Worm (Caenorhabditis elegans) whole organism, young adult: Measurements from ENCODE around the gene fbxb-104.
A peak's percentile ranks its signal among the peaks of the same experiment; 100 is the strongest.

Experiments
- B0035.1 ChIP-seq: sonication (generic microtip); optimal IDR thresholded peaks from 2 replicates; lab custom pipeline; 2016; ENCODE audit warnings: missing genetic modification characterization, mild to moderate bottlenecking, missing compliant biosample characterization, missing genotype, missing genetic modification reagents
- F10E7.11 ChIP-seq: sonication (generic microtip); optimal IDR thresholded peaks from 2 replicates; lab custom pipeline; 2017; ENCODE audit warnings: mild to moderate bottlenecking, missing genetic modification characterization, moderate library complexity, missing compliant biosample characterization
- F22D6.2 ChIP-seq: sonication (generic microtip); optimal IDR thresholded peaks from 2 replicates; lab custom pipeline; 2016; ENCODE audit warnings: mild to moderate bottlenecking, missing genetic modification characterization, missing compliant biosample characterization
- F33H1.4 ChIP-seq: fragments of 200-800 bp; sonication (Bioruptor generic); IDR thresholded peaks from 2 replicates; pipeline ENCODE4 v1.3.6; 2022; ENCODE audit warnings: missing genetic modification reagents, missing genetic modification characterization, missing compliant biosample characterization
- F39B2.1 ChIP-seq: fragments of 200-800 bp; sonication (Bioruptor generic); IDR thresholded peaks from 2 replicates; pipeline ENCODE4 v1.3.6; 2022; ENCODE audit warnings: missing genetic modification reagents, missing genetic modification characterization, missing compliant biosample characterization
- F57A8.1 ChIP-seq: fragments of 200-800 bp; sonication (Bioruptor generic); optimal IDR thresholded peaks from 2 replicates; lab custom pipeline; 2018; ENCODE audit warnings: mild to moderate bottlenecking, missing genetic modification characterization, moderate library complexity, missing compliant biosample characterization
- K11D2.4 ChIP-seq: fragments of 200-800 bp; sonication (Bioruptor generic); IDR thresholded peaks from 2 replicates; pipeline ENCODE4 v1.3.6; 2022; ENCODE audit warnings: missing genetic modification reagents, missing genetic modification characterization, missing compliant biosample characterization
- K12H6.12 ChIP-seq: fragments of 200-800 bp; sonication (Bioruptor generic); optimal IDR thresholded peaks from 2 replicates; lab custom pipeline; 2018; ENCODE audit warnings: mild to moderate bottlenecking, missing genetic modification characterization, missing compliant biosample characterization
- T07F8.4 ChIP-seq: sonication (generic microtip); optimal IDR thresholded peaks from 2 replicates; lab custom pipeline; 2016; ENCODE audit warnings: mild to moderate bottlenecking, missing genetic modification characterization, moderate library complexity, missing compliant biosample characterization
- Y67H2A.10 ChIP-seq: fragments of 200-800 bp; sonication (Bioruptor generic); conservative IDR thresholded peaks from 2 replicates; pipeline ENCODE4 v1.3.6; 2022; ENCODE audit warnings: missing genetic modification reagents, missing genetic modification characterization, missing compliant biosample characterization
- akir-1 ChIP-seq: fragments of 200-800 bp; sonication (Bioruptor generic); optimal IDR thresholded peaks from 2 replicates; lab custom pipeline; 2018; ENCODE audit warnings: mild to moderate bottlenecking, missing genetic modification characterization, moderate library complexity, missing compliant biosample characterization
- ama-1 ChIP-seq, 3 experiments: fragments of 150-350 bp in 1 of 3; sonication (generic microtip) in 2 of 3; optimal IDR thresholded peaks; 2 replicates each; lab custom pipeline; 2014 to 2018; ENCODE audit warnings: missing biosample characterization in 2 of 3, missing genetic modification characterization in 2 of 3, missing genetic modification reagents in 2 of 3
- attf-3 ChIP-seq: fragments of 200-800 bp; sonication (Bioruptor generic); conservative IDR thresholded peaks from 2 replicates; pipeline ENCODE4 v1.3.6; 2022; ENCODE audit warnings: missing genetic modification reagents, missing genetic modification characterization, missing compliant biosample characterization
- cebp-2 ChIP-seq: fragments of 200-800 bp; sonication (Bioruptor generic); IDR thresholded peaks from 2 replicates; pipeline ENCODE4 v1.3.6; 2022; ENCODE audit warnings: missing genetic modification characterization, missing compliant biosample characterization
- chd-7 ChIP-seq: sonication (generic microtip); optimal IDR thresholded peaks from 2 replicates; lab custom pipeline; 2016; ENCODE audit warnings: mild to moderate bottlenecking, missing genetic modification characterization, moderate library complexity, missing compliant biosample characterization
- dpff-1 ChIP-seq: sonication (generic microtip); optimal IDR thresholded peaks from 2 replicates; lab custom pipeline; 2017; ENCODE audit warnings: mild to moderate bottlenecking, missing genetic modification characterization, missing compliant biosample characterization
- dpl-1 ChIP-seq: fragments of 150-350 bp; optimal IDR thresholded peaks from 2 replicates; lab custom pipeline; 2014; ENCODE audit warnings: missing biosample characterization, missing genetic modification reagents, missing genetic modification characterization
- efl-1 ChIP-seq: fragments of 150-350 bp; optimal IDR thresholded peaks from 2 replicates; lab custom pipeline; 2014; ENCODE audit warnings: missing biosample characterization, missing genetic modification reagents, missing genetic modification characterization
- ekl-4 ChIP-seq: fragments of 200-800 bp; sonication (Bioruptor generic); IDR thresholded peaks from 2 replicates; pipeline ENCODE4 v1.3.6; 2022; ENCODE audit warnings: missing genetic modification reagents, missing genetic modification characterization, missing compliant biosample characterization
- him-1 ChIP-seq: sonication (generic microtip); optimal IDR thresholded peaks from 2 replicates; lab custom pipeline; 2016; ENCODE audit warnings: missing genotype, missing genetic modification reagents, missing genetic modification characterization, missing compliant biosample characterization
- hlh-26 ChIP-seq: fragments of 200-800 bp; sonication (Bioruptor generic); conservative IDR thresholded peaks from 2 replicates; pipeline ENCODE4 v1.3.6; 2022; ENCODE audit warnings: missing genetic modification reagents, missing genetic modification characterization, missing compliant biosample characterization
- hrde-1 ChIP-seq: sonication (generic microtip); optimal IDR thresholded peaks from 2 replicates; lab custom pipeline; 2016; ENCODE audit warnings: missing genetic modification characterization, mild to moderate bottlenecking, missing compliant biosample characterization, moderate library complexity, missing genotype, missing genetic modification reagents, borderline replicate concordance
- lin-35 ChIP-seq, 3 experiments: fragments of 150-350 bp in 2 of 3; sonication (generic microtip) in 1 of 3; optimal IDR thresholded peaks; 2 replicates each; lab custom pipeline; 2014 to 2018; ENCODE audit warnings: missing biosample characterization in 3 of 3, missing genetic modification characterization in 3 of 3, missing genetic modification reagents in 3 of 3
- lsl-1 ChIP-seq: fragments of 200-800 bp; sonication (Bioruptor generic); optimal IDR thresholded peaks from 2 replicates; lab custom pipeline; 2018; ENCODE audit warnings: mild to moderate bottlenecking, missing genetic modification characterization, moderate library complexity, missing compliant biosample characterization
- madf-6 ChIP-seq: fragments of 200-800 bp; sonication (Bioruptor generic); IDR thresholded peaks from 2 replicates; pipeline ENCODE4 v1.3.6; 2022; ENCODE audit warnings: missing genetic modification reagents, missing genetic modification characterization, missing compliant biosample characterization
- mel-28 ChIP-seq: sonication (generic microtip); optimal IDR thresholded peaks from 2 replicates; lab custom pipeline; 2016; ENCODE audit warnings: borderline replicate concordance, mild to moderate bottlenecking, missing genetic modification characterization, missing compliant biosample characterization
- mes-4 ChIP-seq: sonication (generic microtip); optimal IDR thresholded peaks from 2 replicates; lab custom pipeline; 2016; ENCODE audit warnings: missing genotype, missing genetic modification characterization, missing compliant biosample characterization
- nfyb-1 ChIP-seq: fragments of 200-800 bp; sonication (Bioruptor generic); IDR thresholded peaks from 2 replicates; pipeline ENCODE4 v1.3.6; 2022; ENCODE audit warnings: missing genetic modification reagents, missing genetic modification characterization, missing compliant biosample characterization
- sdz-38 ChIP-seq: sonication (generic microtip); optimal IDR thresholded peaks from 2 replicates; lab custom pipeline; 2016; ENCODE audit warnings: missing genotype, missing genetic modification characterization, missing compliant biosample characterization
- snpc-1.3 ChIP-seq: sonication (generic microtip); optimal IDR thresholded peaks from 2 replicates; lab custom pipeline; 2017; ENCODE audit warnings: missing genetic modification characterization, mild to moderate bottlenecking, missing compliant biosample characterization, antibody characterized with exemption, moderate library complexity, missing genotype, missing genetic modification reagents; ENCODE audit not compliant: insufficient read depth
- tlf-1 ChIP-seq: fragments of 200-800 bp; sonication (Bioruptor generic); optimal IDR thresholded peaks from 2 replicates; lab custom pipeline; 2018; ENCODE audit warnings: mild to moderate bottlenecking, missing genetic modification characterization, missing compliant biosample characterization
- unc-130 ChIP-seq: sonication (generic microtip); optimal IDR thresholded peaks from 2 replicates; lab custom pipeline; 2016; ENCODE audit warnings: missing genetic modification reagents, missing genetic modification characterization, missing compliant biosample characterization
- ztf-3 ChIP-seq: fragments of 200-800 bp; sonication (Bioruptor generic); optimal IDR thresholded peaks from 2 replicates; lab custom pipeline; 2018; ENCODE audit warnings: mild to moderate bottlenecking, missing genetic modification characterization, missing compliant biosample characterization

The fbxb-104 gene

DNA sequence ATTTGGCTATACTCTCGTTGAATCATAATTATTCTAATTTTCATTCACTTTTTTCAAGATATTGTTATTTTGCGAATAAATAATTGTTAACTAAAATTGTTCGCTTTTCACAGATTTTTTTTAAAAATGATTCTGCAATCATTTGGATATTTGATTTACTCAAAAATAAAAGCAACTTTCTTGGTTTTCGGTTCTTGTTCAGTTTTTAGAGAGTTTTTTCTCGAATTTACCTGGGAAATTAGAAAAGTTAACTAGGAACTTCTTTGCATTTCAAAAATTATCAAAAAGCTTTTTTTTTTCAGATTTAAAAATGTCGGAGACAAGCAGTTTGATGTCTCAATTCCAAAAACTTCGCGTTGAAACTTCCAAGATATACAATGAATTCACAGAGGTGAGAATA is 30.4 kb downstream of the fbxb-104 start, which contains the start of the genes C16C8.20 and gldi-6:
Gene C16C8.20 (plus strand): TSS at position 301 of the 400 bp plus-strand sequence.
Gene gldi-6 (plus strand): TSS at position 301 of the 400 bp plus-strand sequence.
- TF ChIP-seq attf-3 (no peak), cebp-2 (GFP tag; lab: Robert Waterston, UW) (no peak), K12H6.12 (tag; lab: Kevin White, UChicago) (no peak), nfyb-1 (GFP tag; lab: Robert Waterston, UW) (no peak), Y67H2A.10 (GFP tag; lab: Robert Waterston, UW) (no peak)

- peak; percentile 71 for TF ChIP-seq lsl-1 (GFP tag; lab: Kevin White, UChicago)
- no peak for TF ChIP-seq him-1
- peak; percentile 21; the same call in 1 of the 2 replicates for TF ChIP-seq madf-6 (GFP tag; lab: Robert Waterston, UW)
- TF ChIP-seq, all 124 proteins: peak for 2
These were observed 31.7 kb downstream of the fbxb-104 start, which contains the start of the genes C16C8.5 and C16C8.16 for ce11 chrII:3445285-3445806. C16C8.5 (minus strand) TSS chrII:3445385. C16C8.16 (plus strand) TSS chrII:3445756.

DNA sequence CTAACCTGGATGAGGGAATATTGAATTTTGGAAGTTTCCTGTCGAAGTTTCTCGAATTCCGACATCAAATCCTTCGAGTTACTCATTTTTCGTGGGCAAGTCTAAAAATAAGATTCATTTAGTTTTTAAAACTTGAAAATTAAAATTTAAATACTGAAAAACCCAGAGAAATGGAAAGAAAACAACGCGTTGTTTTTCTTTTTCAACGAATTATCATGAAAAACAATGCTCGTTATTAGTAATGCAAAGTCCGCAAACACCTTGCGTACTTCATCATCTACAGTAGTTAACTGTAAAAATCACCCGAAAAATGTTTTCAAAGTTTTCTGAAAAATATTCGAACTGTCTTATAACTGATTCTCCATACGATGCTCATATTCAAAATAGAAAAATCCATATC is 32.8 kb downstream of the fbxb-104 start, which contains the start of gene C16C8.4:
Gene C16C8.4 (minus strand): TSS at position 101 of the 400 bp plus-strand sequence.
- TF ChIP-seq F22D6.2 (no peak), lsl-1 (GFP tag; lab: Kevin White, UChicago) (peak; percentile 58), sdz-38 (tag; lab: Kevin White, UChicago) (no peak)
- TF ChIP-seq, all 124 proteins: peak for 1

DNA sequence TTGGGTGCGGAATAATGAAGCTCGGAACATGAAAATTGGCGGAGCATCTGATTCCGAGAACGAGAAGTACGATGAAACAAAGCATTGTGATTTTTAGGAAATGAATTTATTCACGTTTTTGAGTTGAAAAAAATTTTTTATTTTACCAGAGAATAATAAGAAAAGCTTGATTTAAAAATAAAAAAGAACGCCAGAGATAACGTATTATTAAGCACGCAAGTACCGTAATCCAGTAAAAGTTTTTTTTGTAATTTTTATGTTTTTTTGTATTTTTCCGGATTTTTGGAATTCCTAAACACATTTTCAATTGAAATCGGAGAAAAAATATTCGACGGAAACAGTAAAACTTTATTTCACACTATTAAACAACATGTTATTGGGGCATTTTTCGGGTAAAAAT is 33.9 kb downstream of the fbxb-104 start, which contains the start of gene C16C8.22:
Gene C16C8.22 (minus strand): TSS at position 101 of the 400 bp plus-strand sequence.
- TF ChIP-seq snpc-1.3 (tag; lab: Kevin White, UChicago) (no peak), ztf-3 (GFP tag; lab: Kevin White, UChicago) (no peak), unc-130 (GFP tag; lab: Kevin White, UChicago) (no peak), chd-7 (no peak), F57A8.1 (GFP tag; lab: Kevin White, UChicago) (no peak), hlh-26 (GFP tag; lab: Robert Waterston, UW) (no peak), T07F8.4 (no peak), lin-35 (GFP tag; optimal IDR thresholded peaks at IDR 0.05; lab: Kevin White, UChicago) (no peak), tlf-1 (GFP tag; lab: Kevin White, UChicago) (no peak), akir-1 (GFP tag; lab: Kevin White, UChicago) (no peak), dpff-1 (tag; lab: Kevin White, UChicago) (no peak), ekl-4 (GFP tag; lab: Robert Waterston, UW) (no peak), dpl-1 (GFP tag; lab: Kevin White, UChicago) (no peak), hrde-1 (tag; lab: Kevin White, UChicago) (no peak), F33H1.4 (GFP tag; lab: Robert Waterston, UW) (no peak)

- TF ChIP-seq F57A8.1 (GFP tag; lab: Kevin White, UChicago) = no peak
- no peak for TF ChIP-seq F10E7.11 (tag; lab: Kevin White, UChicago)
- TF ChIP-seq B0035.1 (tag; lab: Kevin White, UChicago) = no peak
- TF ChIP-seq F39B2.1 = no peak
- TF ChIP-seq K11D2.4 (GFP tag; lab: Robert Waterston, UW) = no peak
- TF ChIP-seq mel-28 (tag; lab: Kevin White, UChicago) = no peak
- TF ChIP-seq efl-1 (GFP tag; lab: Kevin White, UChicago) = no peak
- no peak for TF ChIP-seq ama-1 (optimal IDR thresholded peaks at IDR 0.05; lab: Kevin White, UChicago)
- TF ChIP-seq ama-1 (GFP tag; optimal IDR thresholded peaks at IDR 0.05; lab: Kevin White, UChicago) = no peak
- TF ChIP-seq mes-4 (tag; lab: Kevin White, UChicago) = no peak
These were observed 35.7 kb downstream of the fbxb-104 start, which contains the start of gene C16C8.27 for ce11 chrII:3441377-3441776. C16C8.27 (plus strand) TSS chrII:3441677.
